Worm (Caenorhabditis elegans) whole organism, early embryonic: ENCODE data around the gene D2096.7.

Experiments used
- F13C5.2 ChIP-seq: sonication (generic microtip); optimal IDR thresholded peaks from 2 replicates; lab custom pipeline; 2017; ENCODE audit warnings: mild to moderate bottlenecking, missing genetic modification characterization, inconsistent platforms, missing compliant biosample characterization
- ama-1 ChIP-seq: fragments of 150-350 bp; optimal IDR thresholded peaks from 2 replicates; lab custom pipeline; 2014
- tbx-11 ChIP-seq: fragments of 200-800 bp; sonication (Bioruptor generic); IDR thresholded peaks from 2 replicates; pipeline ENCODE4 v1.3.6; 2022; ENCODE audit warnings: missing genetic modification characterization, missing compliant biosample characterization
- tbx-37 ChIP-seq: fragments of 200-800 bp; sonication (Bioruptor generic); conservative IDR thresholded peaks from 2 replicates; pipeline ENCODE4 v1.3.6; 2022; ENCODE audit warnings: missing genetic modification reagents, missing genetic modification characterization, missing compliant biosample characterization
- tra-4 ChIP-seq: sonication (generic microtip); optimal IDR thresholded peaks from 2 replicates; lab custom pipeline; 2017; ENCODE audit warnings: missing genetic modification characterization, missing compliant biosample characterization

DNA sequence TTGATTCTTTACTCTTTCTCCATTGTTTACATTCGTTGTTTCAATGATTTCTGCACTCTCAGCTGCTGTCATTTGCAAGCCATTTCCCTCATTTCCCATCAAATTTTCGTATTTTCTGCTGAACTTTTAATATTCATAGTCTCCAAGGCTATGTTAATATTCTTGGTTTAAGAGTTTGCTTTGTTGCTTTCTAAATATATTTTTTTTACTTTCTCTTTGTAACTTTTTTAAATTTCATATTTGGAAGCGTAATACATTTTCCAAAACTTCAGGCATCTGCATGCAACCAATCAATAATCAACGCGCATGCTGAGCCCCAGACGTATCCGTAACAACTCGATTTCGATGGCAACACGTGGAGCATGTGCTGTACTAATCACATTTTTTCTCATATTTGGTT is 16.6 kb downstream of the D2096.7 start, which contains the start of gene sqv-1:
- no peak for TF ChIP-seq ama-1
- no peak for TF ChIP-seq tra-4 (tag; lab: Kevin White, UChicago)
- TF ChIP-seq F13C5.2 (tag; lab: Kevin White, UChicago): no peak
- TF ChIP-seq tbx-37: no peak
- TF ChIP-seq tbx-11 (GFP tag; lab: Robert Waterston, UW): no peak
